Worm (Caenorhabditis elegans) whole organism, young adult: ENCODE measurements around the gene nas-1.

Source experiments
- F52B5.7 ChIP-seq: sonication (generic microtip); optimal IDR thresholded peaks from 2 replicates; lab custom pipeline; 2016; ENCODE audit warnings: mild to moderate bottlenecking, missing genetic modification characterization, missing compliant biosample characterization
- ceh-100 ChIP-seq: fragments of 200-800 bp; sonication (Bioruptor generic); IDR thresholded peaks from 2 replicates; pipeline ENCODE4 v1.3.6; 2022; ENCODE audit warnings: missing genetic modification reagents, missing genetic modification characterization, missing compliant biosample characterization
- ceh-79 ChIP-seq: sonication (generic microtip); optimal IDR thresholded peaks from 2 replicates; lab custom pipeline; 2017; ENCODE audit warnings: mild to moderate bottlenecking, missing genetic modification characterization, missing compliant biosample characterization
- dpff-1 ChIP-seq: sonication (generic microtip); optimal IDR thresholded peaks from 2 replicates; lab custom pipeline; 2017; ENCODE audit warnings: mild to moderate bottlenecking, missing genetic modification characterization, missing compliant biosample characterization
- ztf-22 ChIP-seq: fragments of 200-800 bp; sonication (Bioruptor generic); optimal IDR thresholded peaks from 2 replicates; lab custom pipeline; 2018; ENCODE audit warnings: mild to moderate bottlenecking, missing genetic modification characterization, moderate library complexity, missing compliant biosample characterization

DNA sequence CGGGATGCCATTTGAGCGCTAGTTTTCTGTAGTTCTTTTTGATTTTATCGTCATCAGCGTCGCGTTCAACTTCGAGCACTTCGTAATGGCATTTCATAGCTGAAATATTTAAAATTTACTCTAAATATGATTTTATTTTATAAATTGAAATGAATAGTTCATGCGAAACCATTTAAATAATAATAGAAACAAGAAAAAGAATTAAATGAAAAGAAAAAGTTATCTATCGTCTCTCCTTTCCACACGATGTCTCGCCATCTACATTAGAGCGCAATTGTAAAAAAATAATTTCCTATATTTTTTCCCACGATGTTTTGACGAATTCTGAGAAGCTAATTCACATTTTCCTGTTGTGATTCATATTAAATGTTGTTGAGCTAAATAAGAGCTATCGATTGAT is 12.4 kb upstream of the nas-1 start, which contains the start of gene dnj-17:
- TF ChIP-seq ceh-100 (no peak), F52B5.7 (no peak), ceh-79 (tag; lab: Kevin White, UChicago) (no peak), dpff-1 (tag; lab: Kevin White, UChicago) (no peak), ztf-22 (GFP tag; lab: Kevin White, UChicago) (no peak)
